Fruit fly (Drosophila melanogaster) whole organism, prepupa: ENCODE measurements around the gene Vm26Ab.

Experiments
- CG11294 ChIP-seq: fragments of 200-800 bp; sonication (Bioruptor generic); IDR thresholded peaks from 2 replicates; pipeline ENCODE4 v1.3.6; 2022; ENCODE audit warnings: missing biosample characterization, missing genetic modification characterization
- CG11762 ChIP-seq: fragments of 200-800 bp; sonication (Bioruptor generic); optimal IDR thresholded peaks from 3 replicates; lab custom pipeline; 2016; ENCODE audit warnings: missing biosample characterization, missing genetic modification characterization; ENCODE audit not compliant: insufficient read depth
- CG15336 ChIP-seq: fragments of 200-800 bp; sonication (Bioruptor generic); IDR thresholded peaks from 2 replicates; pipeline ENCODE4 v1.3.6; 2022; ENCODE audit warnings: missing biosample characterization, missing genetic modification characterization
- CG1621 ChIP-seq: fragments of 200-800 bp; sonication (Bioruptor generic); optimal IDR thresholded peaks from 3 replicates; lab custom pipeline; 2018; ENCODE audit warnings: missing biosample characterization, mild to moderate bottlenecking, missing genetic modification characterization
- CG16779 ChIP-seq: fragments of 200-800 bp; sonication (Bioruptor generic); optimal IDR thresholded peaks from 3 replicates; lab custom pipeline; 2017; ENCODE audit warnings: missing biosample characterization, mild to moderate bottlenecking, missing genetic modification characterization
- CG3032 ChIP-seq: fragments of 200-800 bp; optimal IDR thresholded peaks from 2 replicates; lab custom pipeline; 2019; ENCODE audit warnings: missing biosample characterization, mild to moderate bottlenecking, missing genetic modification characterization, moderate library complexity
- CG32006 ChIP-seq: fragments of 200-800 bp; sonication (Bioruptor generic); optimal IDR thresholded peaks from 3 replicates; lab custom pipeline; 2017; ENCODE audit warnings: missing biosample characterization, mild to moderate bottlenecking, missing genetic modification characterization
- CG3919 ChIP-seq: fragments of 200-800 bp; sonication (Bioruptor generic); optimal IDR thresholded peaks from 3 replicates; lab custom pipeline; 2016; ENCODE audit warnings: missing biosample characterization, missing genetic modification characterization
- CG6163 ChIP-seq: fragments of 200-800 bp; sonication (Bioruptor generic); IDR thresholded peaks from 3 replicates; pipeline ENCODE4 v1.3.6; 2022; ENCODE audit warnings: missing biosample characterization, missing genetic modification characterization
- CG6276 ChIP-seq: fragments of 200-800 bp; sonication (Bioruptor generic); optimal IDR thresholded peaks from 2 replicates; lab custom pipeline; 2017; ENCODE audit warnings: missing biosample characterization, mild to moderate bottlenecking, missing genetic modification characterization
- CG8119 ChIP-seq: fragments of 200-800 bp; sonication (Bioruptor generic); IDR thresholded peaks from 3 replicates; pipeline ENCODE4 v1.3.6; 2022; ENCODE audit warnings: missing biosample characterization, missing genetic modification characterization
- CG9139 ChIP-seq: fragments of 200-800 bp; sonication (Bioruptor generic); optimal IDR thresholded peaks from 3 replicates; lab custom pipeline; 2017; ENCODE audit warnings: missing biosample characterization, mild to moderate bottlenecking, missing genetic modification characterization
- Eip75B ChIP-seq: fragments of 200-800 bp; sonication (Bioruptor generic); optimal IDR thresholded peaks from 3 replicates; lab custom pipeline; 2016; ENCODE audit warnings: missing biosample characterization, missing genetic modification characterization
- Eip78C ChIP-seq: fragments of 200-800 bp; sonication (Bioruptor generic); peaks from one replicate; lab custom pipeline; 2016; ENCODE audit warnings: missing biosample characterization, missing genetic modification characterization
- Eip93F ChIP-seq: fragments of 200-800 bp; sonication (Bioruptor generic); optimal IDR thresholded peaks from 2 replicates; lab custom pipeline; 2016; ENCODE audit warnings: missing biosample characterization, mild to moderate bottlenecking, missing genetic modification characterization
- Ets21C ChIP-seq: fragments of 200-800 bp; sonication (Bioruptor generic); optimal IDR thresholded peaks from 3 replicates; lab custom pipeline; 2016; ENCODE audit warnings: missing biosample characterization, missing genetic modification characterization
- Ets96B ChIP-seq: fragments of 200-800 bp; optimal IDR thresholded peaks from 2 replicates; lab custom pipeline; 2019; ENCODE audit warnings: missing biosample characterization, mild to moderate bottlenecking, missing genetic modification characterization, moderate library complexity
- Gug ChIP-seq: fragments of 200-800 bp; sonication (Bioruptor generic); IDR thresholded peaks from 2 replicates; pipeline ENCODE4 v1.3.6; 2022; ENCODE audit warnings: missing biosample characterization, missing genetic modification characterization
- Hr38 ChIP-seq: sonication (Bioruptor generic); optimal IDR thresholded peaks from 2 replicates; lab custom pipeline; 2016; ENCODE audit warnings: missing biosample characterization, missing genetic modification characterization
- Hr4 ChIP-seq: fragments of 200-800 bp; sonication (Bioruptor generic); optimal IDR thresholded peaks from 3 replicates; lab custom pipeline; 2016; ENCODE audit warnings: missing biosample characterization, missing genetic modification characterization
- OdsH ChIP-seq: fragments of 200-800 bp; sonication (Bioruptor generic); optimal IDR thresholded peaks from 3 replicates; lab custom pipeline; 2016; ENCODE audit warnings: missing biosample characterization, missing genetic modification characterization
- Sox102F ChIP-seq: fragments of 200-800 bp; sonication (Bioruptor generic); optimal IDR thresholded peaks from 2 replicates; lab custom pipeline; 2016; ENCODE audit warnings: missing biosample characterization, mild to moderate bottlenecking, missing genetic modification characterization
- acj6 ChIP-seq: fragments of 200-800 bp; sonication (Bioruptor generic); optimal IDR thresholded peaks from 3 replicates; lab custom pipeline; 2016; ENCODE audit warnings: missing biosample characterization, missing genetic modification characterization
- eg ChIP-seq: fragments of 200-800 bp; sonication (Bioruptor generic); IDR thresholded peaks from 3 replicates; pipeline ENCODE4 v1.3.6; 2022; ENCODE audit warnings: missing biosample characterization, missing genetic modification characterization
- fd59A ChIP-seq: fragments of 200-800 bp; sonication (Bioruptor generic); optimal IDR thresholded peaks from 2 replicates; lab custom pipeline; 2017; ENCODE audit warnings: missing biosample characterization, mild to moderate bottlenecking, missing genetic modification characterization, missing genetic modification reagents
- fkh ChIP-seq: fragments of 200-800 bp; sonication (Bioruptor generic); optimal IDR thresholded peaks from 3 replicates; lab custom pipeline; 2017; ENCODE audit warnings: missing biosample characterization, mild to moderate bottlenecking, missing genetic modification characterization, moderate library complexity
- lz ChIP-seq: fragments of 200-800 bp; sonication (Bioruptor generic); optimal IDR thresholded peaks from 3 replicates; lab custom pipeline; 2016; ENCODE audit warnings: missing biosample characterization, missing genetic modification characterization
- pdm3 ChIP-seq: fragments of 200-800 bp; sonication (Bioruptor generic); optimal IDR thresholded peaks from 3 replicates; lab custom pipeline; 2016; ENCODE audit warnings: missing biosample characterization, missing genetic modification characterization
- spab ChIP-seq: fragments of 200-800 bp; sonication (Bioruptor generic); optimal IDR thresholded peaks from 2 replicates; lab custom pipeline; 2017; ENCODE audit warnings: missing biosample characterization, mild to moderate bottlenecking, missing genetic modification characterization, missing genetic modification reagents
- svp ChIP-seq: fragments of 200-800 bp; sonication (Bioruptor generic); peaks from one replicate; lab custom pipeline; 2016; ENCODE audit warnings: missing biosample characterization, missing genetic modification characterization
- vri ChIP-seq: fragments of 200-800 bp; sonication (Bioruptor generic); optimal IDR thresholded peaks from 3 replicates; lab custom pipeline; 2016; ENCODE audit warnings: missing biosample characterization, mild to moderate bottlenecking, missing genetic modification characterization

Vm26Ab gene

dm6 chr2L:5943229-5944078 lies 13.3 kb upstream of the Vm26Ab start, which contains the start of the genes Sfp26Ad and Gpdh1 (continued):
- TF ChIP-seq Ets21C, result peak; percentile 71
- peak; percentile 39; the same call in 2 of the 3 replicates for TF ChIP-seq eg
- peak; percentile 19 for TF ChIP-seq CG1621
- peak; percentile 71 for TF ChIP-seq CG9139 (GFP tag; lab: Kevin White, UChicago)
- peak; percentile 36 for TF ChIP-seq CG11762 (GFP tag; lab: Kevin White, UChicago)
- peak; percentile 62 for TF ChIP-seq Hr4
- TF ChIP-seq Ets96B, result peak; percentile 52
- no peak for TF ChIP-seq Hr38
- peak; percentile 63 for TF ChIP-seq CG3032 (tag; lab: Kevin White, UChicago)
- TF ChIP-seq CG6276 (GFP tag; lab: Kevin White, UChicago), result no peak
- no peak for TF ChIP-seq spab (GFP tag; lab: Kevin White, UChicago)
- TF ChIP-seq acj6 (GFP tag; lab: Kevin White, UChicago), result peak; percentile 54
- TF ChIP-seq CG11294 (GFP tag; lab: Robert Waterston, UW), result no peak
- TF ChIP-seq, all 60 proteins: peak for 51

- peak; percentile 74 for TF ChIP-seq fkh
- TF ChIP-seq CG6163, result peak; percentile 58; the same call in 1 of the 3 replicates
- TF ChIP-seq CG15336 (GFP tag; lab: Robert Waterston, UW), result peak; percentile 40; the same call in 1 of the 2 replicates
- no peak for TF ChIP-seq lz (GFP tag; lab: Kevin White, UChicago)
- no peak for TF ChIP-seq Hr4
- TF ChIP-seq CG8119 (GFP tag; lab: Robert Waterston, UW), result 0 out of 3 replicates have a peak, but pooled peaks have one; percentile 20
- peak; percentile 29 for TF ChIP-seq Eip75B (GFP tag; lab: Kevin White, UChicago)
- TF ChIP-seq Eip78C (GFP tag; lab: Kevin White, UChicago), result peak; percentile 50
- peak; percentile 22 for TF ChIP-seq CG1621
- TF ChIP-seq vri (GFP tag; lab: Kevin White, UChicago), result peak; percentile 58
- TF ChIP-seq Sox102F (GFP tag; lab: Kevin White, UChicago), result no peak
- TF ChIP-seq svp (GFP tag; lab: Kevin White, UChicago), result peak; percentile 99
- 0 out of 2 replicates have a peak, but pooled peaks have one; percentile 30 for TF ChIP-seq Gug
- peak; percentile 10 for TF ChIP-seq Eip93F (GFP tag; lab: Kevin White, UChicago)
- peak; percentile 58 for TF ChIP-seq CG16779 (tag; lab: Kevin White, UChicago)
- no peak for TF ChIP-seq fd59A (GFP tag; lab: Kevin White, UChicago)
These were observed 12.2 kb upstream of the Vm26Ab start for dm6 chr2L:5944305-5945282.

dm6 chr2L:5945651-5946547 lies 10.9 kb upstream of the Vm26Ab start:
- TF ChIP-seq pdm3, result no peak
- TF ChIP-seq CG6163, result no peak
- TF ChIP-seq CG32006 (GFP tag; lab: Kevin White, UChicago), result no peak
- peak; percentile 90 for TF ChIP-seq svp (GFP tag; lab: Kevin White, UChicago)
- no peak for TF ChIP-seq OdsH (GFP tag; lab: Kevin White, UChicago)
- TF ChIP-seq CG3919 (GFP tag; lab: Kevin White, UChicago), result no peak
